Fruit fly (Drosophila melanogaster) whole organism, embryonic: ENCODE measurements around the gene wfs1.

Experiments used
- CG11247 ChIP-seq: fragments of 200-800 bp; sonication (Bioruptor generic); IDR thresholded peaks from 2 replicates; pipeline ENCODE4 v1.3.6; 2022; ENCODE audit warnings: missing biosample characterization, missing genetic modification characterization
- CG17385 ChIP-seq: fragments of 200-800 bp; sonication (Bioruptor generic); optimal IDR thresholded peaks from 3 replicates; lab custom pipeline; 2018; ENCODE audit warnings: missing biosample characterization, mild to moderate bottlenecking, missing genetic modification characterization
- CG34224 ChIP-seq: fragments of 200-800 bp; sonication (Bioruptor generic); IDR thresholded peaks from 3 replicates; pipeline ENCODE4 v1.3.6; 2022; ENCODE audit warnings: missing biosample characterization, missing genetic modification characterization; ENCODE audit not compliant: partially characterized antibody
- Eip74EF ChIP-seq, 2 experiments: fragments of 200-800 bp in 1 of 2; fragments of >200 bp in 1 of 2; sonication (Bioruptor generic) in 1 of 2; optimal IDR thresholded peaks; 2 replicates each; lab custom pipeline; 2017 to 2019; ENCODE audit warnings: missing biosample characterization in 2 of 2, missing genetic modification characterization in 2 of 2, mild to moderate bottlenecking in 1 of 2, moderate library complexity in 1 of 2
- ac ChIP-seq: fragments of 200-800 bp; sonication (Bioruptor generic); optimal IDR thresholded peaks from 3 replicates; lab custom pipeline; 2017; ENCODE audit warnings: missing biosample characterization, mild to moderate bottlenecking, missing genetic modification characterization

dm6 chr3R:22649859-22650258 lies 40.3 kb downstream of the wfs1 start:
- TF ChIP-seq CG17385 (GFP tag; lab: Kevin White, UChicago) (no peak), ac (no peak), CG11247 (no peak), CG34224 (GFP tag; lab: Robert Waterston, UW) (no peak), Eip74EF (GFP tag; optimal IDR thresholded peaks at IDR 0.05; lab: Kevin White, UChicago) (no peak)
